Fruit fly (Drosophila melanogaster) whole organism, embryonic: ENCODE measurements around the gene CG43095.
A peak's percentile ranks its signal among the peaks of the same experiment; 100 is the strongest.

Experiments used
- CG10366 ChIP-seq: fragments of 200-800 bp; sonication (Bioruptor generic); IDR thresholded peaks from 2 replicates; pipeline ENCODE4 v1.3.6; 2022; ENCODE audit warnings: missing biosample characterization, missing genetic modification characterization
- CG10565 ChIP-seq: fragments of 200-800 bp; sonication (Bioruptor generic); optimal IDR thresholded peaks from 3 replicates; lab custom pipeline; 2016; ENCODE audit warnings: missing biosample characterization, mild to moderate bottlenecking, missing genetic modification characterization
- CG11398 ChIP-seq: fragments of 200-800 bp; sonication (Bioruptor generic); optimal IDR thresholded peaks from 2 replicates; lab custom pipeline; 2016; ENCODE audit warnings: missing biosample characterization, missing genetic modification characterization
- CG12942 ChIP-seq: fragments of 200-800 bp; sonication (Bioruptor generic); optimal IDR thresholded peaks from 3 replicates; lab custom pipeline; 2016; ENCODE audit warnings: missing biosample characterization, missing genetic modification characterization
- CG14710 ChIP-seq: fragments of 200-800 bp; sonication (Bioruptor generic); optimal IDR thresholded peaks from 3 replicates; lab custom pipeline; 2019; ENCODE audit warnings: missing biosample characterization, mild to moderate bottlenecking, missing genetic modification characterization, moderate library complexity
- CG14860 ChIP-seq: fragments of 200-800 bp; sonication (Bioruptor generic); IDR thresholded peaks from 3 replicates; pipeline ENCODE4 v1.3.6; 2022; ENCODE audit warnings: missing biosample characterization, missing genetic modification characterization; ENCODE audit not compliant: partially characterized antibody
- CG16863 ChIP-seq: fragments of 200-800 bp; sonication (Bioruptor generic); optimal IDR thresholded peaks from 3 replicates; lab custom pipeline; 2016; ENCODE audit warnings: missing biosample characterization, missing genetic modification characterization
- CG17359 ChIP-seq: fragments of 200-800 bp; sonication (Bioruptor generic); optimal IDR thresholded peaks from 3 replicates; lab custom pipeline; 2018; ENCODE audit warnings: missing biosample characterization, mild to moderate bottlenecking, missing genetic modification characterization, moderate library complexity
- CG17385 ChIP-seq: fragments of 200-800 bp; sonication (Bioruptor generic); optimal IDR thresholded peaks from 3 replicates; lab custom pipeline; 2018; ENCODE audit warnings: missing biosample characterization, mild to moderate bottlenecking, missing genetic modification characterization
- CG17612 ChIP-seq: fragments of 200-800 bp; sonication (Bioruptor generic); IDR thresholded peaks from 2 replicates; pipeline ENCODE4 v1.3.6; 2022; ENCODE audit warnings: missing biosample characterization, missing genetic modification characterization
- CG17912 ChIP-seq: fragments of 200-800 bp; sonication (Bioruptor generic); optimal IDR thresholded peaks from 2 replicates; lab custom pipeline; 2018; ENCODE audit warnings: missing biosample characterization, mild to moderate bottlenecking, missing genetic modification characterization
- CG18011 ChIP-seq: fragments of 200-800 bp; sonication (Bioruptor generic); optimal IDR thresholded peaks from 2 replicates; lab custom pipeline; 2017; ENCODE audit warnings: missing biosample characterization, missing genetic modification characterization, mild to moderate bottlenecking, moderate library complexity, missing genotype
- CG1832 ChIP-seq: fragments of 200-800 bp; sonication (Bioruptor generic); optimal IDR thresholded peaks from 2 replicates; lab custom pipeline; 2017; ENCODE audit warnings: missing biosample characterization, mild to moderate bottlenecking, missing genetic modification characterization, inconsistent platforms
- CG18619 ChIP-seq: fragments of 200-800 bp; sonication (Bioruptor generic); optimal IDR thresholded peaks from 3 replicates; lab custom pipeline; 2017; ENCODE audit warnings: missing biosample characterization, mild to moderate bottlenecking, missing genetic modification characterization
- CG6791 ChIP-seq: fragments of 200-800 bp; sonication (Bioruptor generic); IDR thresholded peaks from 3 replicates; pipeline ENCODE4 v1.3.6; 2022; ENCODE audit warnings: missing biosample characterization, missing genetic modification characterization; ENCODE audit not compliant: partially characterized antibody
- CG7987 ChIP-seq: fragments of 200-800 bp; sonication (Bioruptor generic); optimal IDR thresholded peaks from 2 replicates; lab custom pipeline; 2018; ENCODE audit warnings: missing biosample characterization, mild to moderate bottlenecking, missing genetic modification characterization, moderate library complexity
- CG8478 ChIP-seq: fragments of >200 bp; optimal IDR thresholded peaks from 2 replicates; lab custom pipeline; 2018
- CG8944 ChIP-seq: fragments of 200-800 bp; sonication (Bioruptor generic); optimal IDR thresholded peaks from 3 replicates; lab custom pipeline; 2016; ENCODE audit warnings: missing biosample characterization, missing genetic modification characterization
- CG9437 ChIP-seq: fragments of 200-800 bp; sonication (Bioruptor generic); optimal IDR thresholded peaks from 2 replicates; lab custom pipeline; 2018; ENCODE audit warnings: missing biosample characterization, mild to moderate bottlenecking, missing genetic modification characterization
- CG9817 ChIP-seq: fragments of 200-800 bp; sonication (Bioruptor generic); optimal IDR thresholded peaks from 2 replicates; lab custom pipeline; 2018; ENCODE audit warnings: missing biosample characterization, mild to moderate bottlenecking, missing genetic modification characterization, moderate library complexity
- Chrac-16 ChIP-seq: fragments of 200-800 bp; sonication (Bioruptor generic); optimal IDR thresholded peaks from 3 replicates; lab custom pipeline; 2016; ENCODE audit warnings: missing biosample characterization, missing genetic modification characterization
- CoRest ChIP-seq: fragments of 200-800 bp; sonication (Bioruptor generic); optimal IDR thresholded peaks from 3 replicates; lab custom pipeline; 2018; ENCODE audit warnings: missing biosample characterization, mild to moderate bottlenecking, missing genetic modification characterization, moderate library complexity
- D19A ChIP-seq: fragments of 200-800 bp; optimal IDR thresholded peaks from 3 replicates; lab custom pipeline; 2019; ENCODE audit warnings: missing biosample characterization, mild to moderate bottlenecking, missing genetic modification characterization, moderate library complexity
- Dbx ChIP-seq: fragments of 200-800 bp; sonication (Bioruptor generic); IDR thresholded peaks from 3 replicates; pipeline ENCODE4 v1.3.6; 2022; ENCODE audit warnings: missing biosample characterization, missing genetic modification characterization
- Dll ChIP-seq: fragments of 200-800 bp; sonication (Bioruptor generic); IDR thresholded peaks from 4 replicates; pipeline ENCODE4 v1.3.6; 2022; ENCODE audit warnings: missing biosample characterization, missing genetic modification characterization; ENCODE audit not compliant: partially characterized antibody
- E2f2 ChIP-seq: fragments of 200-800 bp; sonication (Bioruptor generic); IDR thresholded peaks from 2 replicates; pipeline ENCODE4 v1.3.6; 2022; ENCODE audit warnings: missing biosample characterization, missing genetic modification characterization
- GATAe ChIP-seq: fragments of 200-800 bp; sonication (Bioruptor generic); conservative IDR thresholded peaks from 2 replicates; pipeline ENCODE4 v1.3.6; 2022; ENCODE audit warnings: missing biosample characterization, missing genetic modification characterization
- Hr3 ChIP-seq: fragments of 200-800 bp; sonication (Bioruptor generic); optimal IDR thresholded peaks from 3 replicates; lab custom pipeline; 2016; ENCODE audit warnings: missing biosample characterization, missing genetic modification characterization
- Hr39 ChIP-seq: fragments of >200 bp; optimal IDR thresholded peaks from 2 replicates; lab custom pipeline; 2017
- Hr78 ChIP-seq, 2 experiments: fragments of 200-800 bp in 1 of 2; fragments of >200 bp in 1 of 2; sonication (Bioruptor generic) in 1 of 2; optimal IDR thresholded peaks; 2 replicates each; lab custom pipeline; 2017 to 2019; ENCODE audit warnings: missing biosample characterization in 2 of 2, missing genetic modification characterization in 2 of 2, mild to moderate bottlenecking in 1 of 2, moderate library complexity in 1 of 2
- MTF-1 ChIP-seq: fragments of 200-800 bp; sonication (Bioruptor generic); optimal IDR thresholded peaks from 2 replicates; lab custom pipeline; 2018; ENCODE audit warnings: missing biosample characterization, mild to moderate bottlenecking, missing genetic modification characterization, borderline replicate concordance
- Myb ChIP-seq: fragments of 200-800 bp; sonication (Bioruptor generic); optimal IDR thresholded peaks from 2 replicates; lab custom pipeline; 2016; ENCODE audit warnings: missing biosample characterization, missing genetic modification characterization
- NC2β ChIP-seq: fragments of 200-800 bp; sonication (Bioruptor generic); optimal IDR thresholded peaks from 2 replicates; lab custom pipeline; 2016; ENCODE audit warnings: missing biosample characterization, missing genetic modification characterization
- Sry-β ChIP-seq: fragments of 200-800 bp; sonication (Bioruptor generic); optimal IDR thresholded peaks from 2 replicates; lab custom pipeline; 2018; ENCODE audit warnings: missing biosample characterization, mild to moderate bottlenecking, missing genetic modification characterization, moderate library complexity
- TFAM ChIP-seq: fragments of 200-800 bp; sonication (Bioruptor generic); optimal IDR thresholded peaks from 2 replicates; lab custom pipeline; 2017; ENCODE audit warnings: missing biosample characterization, missing genetic modification characterization, inconsistent platforms
- ara ChIP-seq: fragments of 200-800 bp; sonication (Bioruptor generic); IDR thresholded peaks from 2 replicates; pipeline ENCODE4 v1.3.6; 2022; ENCODE audit warnings: missing biosample characterization, missing genetic modification characterization
- cad ChIP-seq: fragments of >200 bp; optimal IDR thresholded peaks from 2 replicates; lab custom pipeline; 2017; ENCODE audit warnings: missing biosample characterization, missing genetic modification characterization
- chinmo ChIP-seq: fragments of 200-800 bp; sonication (Bioruptor generic); IDR thresholded peaks from 4 replicates; pipeline ENCODE4 v1.3.6; 2022; ENCODE audit warnings: missing biosample characterization, missing genetic modification characterization; ENCODE audit not compliant: partially characterized antibody
- emc ChIP-seq: fragments of 200-800 bp; sonication (Bioruptor generic); optimal IDR thresholded peaks from 2 replicates; lab custom pipeline; 2016; ENCODE audit warnings: missing biosample characterization, missing genetic modification characterization
- hbn ChIP-seq: fragments of 200-800 bp; sonication (Bioruptor generic); IDR thresholded peaks from 2 replicates; pipeline ENCODE4 v1.3.6; 2022; ENCODE audit warnings: missing biosample characterization, missing genetic modification characterization; ENCODE audit not compliant: partially characterized antibody
- kay ChIP-seq: fragments of 200-800 bp; sonication (Bioruptor generic); optimal IDR thresholded peaks from 2 replicates; lab custom pipeline; 2016; ENCODE audit warnings: missing biosample characterization, missing genetic modification characterization
- klu ChIP-seq: fragments of 200-800 bp; sonication (Bioruptor generic); IDR thresholded peaks from 2 replicates; pipeline ENCODE4 v1.3.6; 2022; ENCODE audit warnings: missing biosample characterization, missing genetic modification characterization
- p53 ChIP-seq: fragments of 200-800 bp; sonication (Bioruptor generic); optimal IDR thresholded peaks from 2 replicates; lab custom pipeline; 2016; ENCODE audit warnings: missing biosample characterization, missing genetic modification characterization
- pb ChIP-seq: fragments of 200-800 bp; sonication (Bioruptor generic); optimal IDR thresholded peaks from 3 replicates; lab custom pipeline; 2016; ENCODE audit warnings: missing biosample characterization, missing genetic modification characterization
- rib ChIP-seq: fragments of 200-800 bp; sonication (Bioruptor generic); IDR thresholded peaks from 2 replicates; pipeline ENCODE4 v1.3.6; 2022; ENCODE audit warnings: missing biosample characterization, missing genetic modification characterization
- schlank ChIP-seq: fragments of 200-800 bp; sonication (Bioruptor generic); optimal IDR thresholded peaks from 2 replicates; lab custom pipeline; 2018; ENCODE audit warnings: missing biosample characterization, mild to moderate bottlenecking, missing genetic modification characterization
- seq ChIP-seq: fragments of 200-800 bp; sonication (Bioruptor generic); IDR thresholded peaks from 2 replicates; pipeline ENCODE4 v1.3.6; 2022; ENCODE audit warnings: missing biosample characterization, missing genetic modification characterization
- vfl ChIP-seq: fragments of 200-800 bp; sonication (Bioruptor generic); optimal IDR thresholded peaks from 2 replicates; lab custom pipeline; 2016; ENCODE audit warnings: missing biosample characterization, missing genetic modification characterization

Gene CG43095

dm6 chr3R:22727857-22728256 is 43.7 kb downstream of the CG43095 start (continued):
- no peak for TF ChIP-seq vfl (GFP tag; lab: Kevin White, UChicago)
- TF ChIP-seq GATAe (GFP tag; lab: Robert Waterston, UW) = no peak
- no peak for TF ChIP-seq hbn (GFP tag; lab: Robert Waterston, UW)
- no peak for TF ChIP-seq Hr78 (GFP tag; optimal IDR thresholded peaks at IDR 0.05; lab: Kevin White, UChicago)
- no peak for TF ChIP-seq Hr39 (lab: Kevin White, UChicago)
- no peak for TF ChIP-seq CG1832 (GFP tag; lab: Kevin White, UChicago)
- TF ChIP-seq CG17359 (tag; lab: Kevin White, UChicago) = peak; percentile 13
- no peak for TF ChIP-seq CG10565 (GFP tag; lab: Kevin White, UChicago)
- TF ChIP-seq kay (GFP tag; lab: Kevin White, UChicago) = no peak
- no peak for TF ChIP-seq CG14710 (tag; lab: Kevin White, UChicago)
- no peak for TF ChIP-seq CG8944 (GFP tag; lab: Kevin White, UChicago)
- no peak for TF ChIP-seq CG17612 (GFP tag; lab: Robert Waterston, UW)
- TF ChIP-seq CG17385 (GFP tag; lab: Kevin White, UChicago) = no peak
- TF ChIP-seq NC2β (GFP tag; lab: Kevin White, UChicago) = no peak
- TF ChIP-seq CG10366 (GFP tag; lab: Robert Waterston, UW) = no peak
- no peak for TF ChIP-seq CG16863 (GFP tag; lab: Kevin White, UChicago)
- TF ChIP-seq CG14860 = no peak
- TF ChIP-seq klu (GFP tag; lab: Robert Waterston, UW) = peak; percentile 42; the same call in 1 of the 2 replicates
- no peak for TF ChIP-seq CG9817 (tag; lab: Kevin White, UChicago)
- no peak for TF ChIP-seq E2f2 (GFP tag; lab: Robert Waterston, UW)
- TF ChIP-seq Myb (GFP tag; lab: Kevin White, UChicago) = no peak
- TF ChIP-seq CG17912 (GFP tag; lab: Kevin White, UChicago) = no peak
- TF ChIP-seq CG18011 = no peak
- TF ChIP-seq CoRest = no peak
- TF ChIP-seq schlank (tag; lab: Kevin White, UChicago) = no peak
- no peak for TF ChIP-seq cad
- TF ChIP-seq CG11398 (GFP tag; lab: Kevin White, UChicago) = no peak
- no peak for TF ChIP-seq Chrac-16
- TF ChIP-seq CG9437 (GFP tag; lab: Kevin White, UChicago) = no peak
- no peak for TF ChIP-seq CG8478 (lab: Kevin White, UChicago)
- no peak for TF ChIP-seq Dbx (GFP tag; lab: Robert Waterston, UW)
- no peak for TF ChIP-seq CG18619
- no peak for TF ChIP-seq CG12942 (GFP tag; lab: Kevin White, UChicago)
- no peak for TF ChIP-seq Dll
- TF ChIP-seq rib (GFP tag; lab: Robert Waterston, UW) = no peak
- TF ChIP-seq pb (GFP tag; lab: Kevin White, UChicago) = no peak
- TF ChIP-seq Sry-β (GFP tag; lab: Kevin White, UChicago) = no peak
- no peak for TF ChIP-seq CG7987
- TF ChIP-seq Hr3 = no peak
- no peak for TF ChIP-seq p53 (GFP tag; lab: Kevin White, UChicago)
- no peak for TF ChIP-seq seq (GFP tag; lab: Robert Waterston, UW)
- no peak for TF ChIP-seq emc
- no peak for TF ChIP-seq TFAM (GFP tag; lab: Kevin White, UChicago)
- TF ChIP-seq chinmo (GFP tag; lab: Robert Waterston, UW) = no peak
- TF ChIP-seq MTF-1 (GFP tag; lab: Kevin White, UChicago) = no peak
- peak; percentile 86 for TF ChIP-seq D19A
- peak; percentile 41; the same call in 1 of the 2 replicates for TF ChIP-seq ara (GFP tag; lab: Robert Waterston, UW)
- TF ChIP-seq CG6791 (GFP tag; lab: Robert Waterston, UW) = no peak
- TF ChIP-seq, all 482 proteins: peak for 42
